Fruit fly (Drosophila melanogaster) whole organism, prepupa: ENCODE results near the gene CG33333.
A peak's percentile ranks its signal among the peaks of the same experiment; 100 is the strongest.

Experiments
- Blimp-1 ChIP-seq: fragments of 200-800 bp; sonication (Bioruptor generic); optimal IDR thresholded peaks from 3 replicates; lab custom pipeline; 2017; ENCODE audit warnings: missing biosample characterization, missing genetic modification characterization, mild to moderate bottlenecking, moderate library complexity, missing genetic modification reagents
- CG10631 ChIP-seq: fragments of 200-800 bp; sonication (Bioruptor generic); optimal IDR thresholded peaks from 2 replicates; lab custom pipeline; 2016; ENCODE audit warnings: missing biosample characterization, missing genetic modification characterization
- CG10669 ChIP-seq: fragments of 200-800 bp; sonication (Bioruptor generic); optimal IDR thresholded peaks from 3 replicates; lab custom pipeline; 2018; ENCODE audit warnings: missing biosample characterization, mild to moderate bottlenecking, missing genetic modification characterization, moderate library complexity
- CG11294 ChIP-seq: fragments of 200-800 bp; sonication (Bioruptor generic); IDR thresholded peaks from 2 replicates; pipeline ENCODE4 v1.3.6; 2022; ENCODE audit warnings: missing biosample characterization, missing genetic modification characterization
- CG11762 ChIP-seq: fragments of 200-800 bp; sonication (Bioruptor generic); optimal IDR thresholded peaks from 3 replicates; lab custom pipeline; 2016; ENCODE audit warnings: missing biosample characterization, missing genetic modification characterization; ENCODE audit not compliant: insufficient read depth
- CG11902 ChIP-seq: fragments of 200-800 bp; sonication (Bioruptor generic); optimal IDR thresholded peaks from 3 replicates; lab custom pipeline; 2016; ENCODE audit warnings: missing biosample characterization, missing genetic modification characterization
- CG15336 ChIP-seq: fragments of 200-800 bp; sonication (Bioruptor generic); IDR thresholded peaks from 2 replicates; pipeline ENCODE4 v1.3.6; 2022; ENCODE audit warnings: missing biosample characterization, missing genetic modification characterization
- CG1621 ChIP-seq: fragments of 200-800 bp; sonication (Bioruptor generic); optimal IDR thresholded peaks from 3 replicates; lab custom pipeline; 2018; ENCODE audit warnings: missing biosample characterization, mild to moderate bottlenecking, missing genetic modification characterization
- CG16779 ChIP-seq: fragments of 200-800 bp; sonication (Bioruptor generic); optimal IDR thresholded peaks from 3 replicates; lab custom pipeline; 2017; ENCODE audit warnings: missing biosample characterization, mild to moderate bottlenecking, missing genetic modification characterization
- CG3032 ChIP-seq: fragments of 200-800 bp; optimal IDR thresholded peaks from 2 replicates; lab custom pipeline; 2019; ENCODE audit warnings: missing biosample characterization, mild to moderate bottlenecking, missing genetic modification characterization, moderate library complexity
- CG32006 ChIP-seq: fragments of 200-800 bp; sonication (Bioruptor generic); optimal IDR thresholded peaks from 3 replicates; lab custom pipeline; 2017; ENCODE audit warnings: missing biosample characterization, mild to moderate bottlenecking, missing genetic modification characterization
- CG3919 ChIP-seq: fragments of 200-800 bp; sonication (Bioruptor generic); optimal IDR thresholded peaks from 3 replicates; lab custom pipeline; 2016; ENCODE audit warnings: missing biosample characterization, missing genetic modification characterization
- CG4318 ChIP-seq: fragments of 200-800 bp; sonication (Bioruptor generic); optimal IDR thresholded peaks from 3 replicates; lab custom pipeline; 2017; ENCODE audit warnings: missing biosample characterization, mild to moderate bottlenecking, missing genetic modification characterization
- CG6163 ChIP-seq: fragments of 200-800 bp; sonication (Bioruptor generic); IDR thresholded peaks from 3 replicates; pipeline ENCODE4 v1.3.6; 2022; ENCODE audit warnings: missing biosample characterization, missing genetic modification characterization
- CG6276 ChIP-seq: fragments of 200-800 bp; sonication (Bioruptor generic); optimal IDR thresholded peaks from 2 replicates; lab custom pipeline; 2017; ENCODE audit warnings: missing biosample characterization, mild to moderate bottlenecking, missing genetic modification characterization
- CG6792 ChIP-seq: fragments of 200-800 bp; sonication (Bioruptor generic); optimal IDR thresholded peaks from 3 replicates; lab custom pipeline; 2016; ENCODE audit warnings: missing biosample characterization, missing genetic modification characterization
- CG6808 ChIP-seq: fragments of 200-800 bp; sonication (Bioruptor generic); optimal IDR thresholded peaks from 3 replicates; lab custom pipeline; 2017; ENCODE audit warnings: missing biosample characterization, missing genetic modification characterization, mild to moderate bottlenecking, moderate library complexity, missing genetic modification reagents
- CG6854 ChIP-seq: fragments of 200-800 bp; sonication (Bioruptor generic); optimal IDR thresholded peaks from 2 replicates; lab custom pipeline; 2017; ENCODE audit warnings: missing biosample characterization, mild to moderate bottlenecking, missing genetic modification characterization
- CG7368 ChIP-seq: fragments of 200-800 bp; sonication (Bioruptor generic); optimal IDR thresholded peaks from 3 replicates; lab custom pipeline; 2016; ENCODE audit warnings: missing biosample characterization, missing genetic modification characterization
- CG8319 ChIP-seq: fragments of 200-800 bp; sonication (Bioruptor generic); optimal IDR thresholded peaks from 3 replicates; lab custom pipeline; 2016; ENCODE audit warnings: missing biosample characterization, missing genetic modification characterization
- CG8632 ChIP-seq: fragments of 200-800 bp; sonication (Bioruptor generic); optimal IDR thresholded peaks from 3 replicates; lab custom pipeline; 2016; ENCODE audit warnings: missing biosample characterization, missing genetic modification characterization
- Eip78C ChIP-seq: fragments of 200-800 bp; sonication (Bioruptor generic); peaks from one replicate; lab custom pipeline; 2016; ENCODE audit warnings: missing biosample characterization, missing genetic modification characterization
- Ets21C ChIP-seq: fragments of 200-800 bp; sonication (Bioruptor generic); optimal IDR thresholded peaks from 3 replicates; lab custom pipeline; 2016; ENCODE audit warnings: missing biosample characterization, missing genetic modification characterization
- Ets96B ChIP-seq: fragments of 200-800 bp; optimal IDR thresholded peaks from 2 replicates; lab custom pipeline; 2019; ENCODE audit warnings: missing biosample characterization, mild to moderate bottlenecking, missing genetic modification characterization, moderate library complexity
- Gug ChIP-seq: fragments of 200-800 bp; sonication (Bioruptor generic); IDR thresholded peaks from 2 replicates; pipeline ENCODE4 v1.3.6; 2022; ENCODE audit warnings: missing biosample characterization, missing genetic modification characterization
- Hr38 ChIP-seq: sonication (Bioruptor generic); optimal IDR thresholded peaks from 2 replicates; lab custom pipeline; 2016; ENCODE audit warnings: missing biosample characterization, missing genetic modification characterization
- Hr39 ChIP-seq: fragments of 200-800 bp; sonication (Bioruptor generic); optimal IDR thresholded peaks from 2 replicates; lab custom pipeline; 2016; ENCODE audit warnings: missing biosample characterization, missing genetic modification characterization
- Hr4 ChIP-seq: fragments of 200-800 bp; sonication (Bioruptor generic); optimal IDR thresholded peaks from 3 replicates; lab custom pipeline; 2016; ENCODE audit warnings: missing biosample characterization, missing genetic modification characterization
- Met ChIP-seq: fragments of 200-800 bp; sonication (Bioruptor generic); optimal IDR thresholded peaks from 3 replicates; lab custom pipeline; 2016; ENCODE audit warnings: missing biosample characterization, missing genetic modification characterization
- OdsH ChIP-seq: fragments of 200-800 bp; sonication (Bioruptor generic); optimal IDR thresholded peaks from 3 replicates; lab custom pipeline; 2016; ENCODE audit warnings: missing biosample characterization, missing genetic modification characterization
- Smox ChIP-seq: fragments of 200-800 bp; sonication (Bioruptor generic); optimal IDR thresholded peaks from 3 replicates; lab custom pipeline; 2016; ENCODE audit warnings: missing biosample characterization, missing genetic modification characterization
- Sox14 ChIP-seq: fragments of 200-800 bp; sonication (Bioruptor generic); optimal IDR thresholded peaks from 3 replicates; lab custom pipeline; 2016; ENCODE audit warnings: missing biosample characterization, missing genetic modification characterization
- Sox15 ChIP-seq: fragments of 200-800 bp; sonication (Bioruptor generic); optimal IDR thresholded peaks from 3 replicates; lab custom pipeline; 2016; ENCODE audit warnings: missing biosample characterization, missing genetic modification characterization
- achi ChIP-seq: fragments of 200-800 bp; sonication (Bioruptor generic); optimal IDR thresholded peaks from 3 replicates; lab custom pipeline; 2016; ENCODE audit warnings: missing biosample characterization, missing genetic modification characterization
- acj6 ChIP-seq: fragments of 200-800 bp; sonication (Bioruptor generic); optimal IDR thresholded peaks from 3 replicates; lab custom pipeline; 2016; ENCODE audit warnings: missing biosample characterization, missing genetic modification characterization
- cyc ChIP-seq: fragments of 200-800 bp; sonication (Bioruptor generic); optimal IDR thresholded peaks from 3 replicates; lab custom pipeline; 2016; ENCODE audit warnings: missing biosample characterization, missing genetic modification characterization
- dac ChIP-seq: fragments of 200-800 bp; sonication (Bioruptor generic); optimal IDR thresholded peaks from 2 replicates; lab custom pipeline; 2017; ENCODE audit warnings: missing biosample characterization, mild to moderate bottlenecking, missing genetic modification characterization
- dsx ChIP-seq: fragments of 200-800 bp; optimal IDR thresholded peaks from 3 replicates; lab custom pipeline; 2019; ENCODE audit warnings: missing biosample characterization, mild to moderate bottlenecking, missing genetic modification characterization, moderate library complexity; ENCODE audit not compliant: poor library complexity, severe bottlenecking
- eg ChIP-seq: fragments of 200-800 bp; sonication (Bioruptor generic); IDR thresholded peaks from 3 replicates; pipeline ENCODE4 v1.3.6; 2022; ENCODE audit warnings: missing biosample characterization, missing genetic modification characterization
- esn ChIP-seq: fragments of 200-800 bp; sonication (Bioruptor generic); optimal IDR thresholded peaks from 2 replicates; lab custom pipeline; 2016; ENCODE audit warnings: missing biosample characterization, mild to moderate bottlenecking, missing genetic modification characterization, moderate library complexity
- fd59A ChIP-seq: fragments of 200-800 bp; sonication (Bioruptor generic); optimal IDR thresholded peaks from 2 replicates; lab custom pipeline; 2017; ENCODE audit warnings: missing biosample characterization, mild to moderate bottlenecking, missing genetic modification characterization, missing genetic modification reagents
- fkh ChIP-seq: fragments of 200-800 bp; sonication (Bioruptor generic); optimal IDR thresholded peaks from 3 replicates; lab custom pipeline; 2017; ENCODE audit warnings: missing biosample characterization, mild to moderate bottlenecking, missing genetic modification characterization, moderate library complexity
- lz ChIP-seq: fragments of 200-800 bp; sonication (Bioruptor generic); optimal IDR thresholded peaks from 3 replicates; lab custom pipeline; 2016; ENCODE audit warnings: missing biosample characterization, missing genetic modification characterization
- net ChIP-seq: fragments of 200-800 bp; sonication (Bioruptor generic); optimal IDR thresholded peaks from 3 replicates; lab custom pipeline; 2016; ENCODE audit warnings: missing biosample characterization, missing genetic modification characterization
- pdm3 ChIP-seq: fragments of 200-800 bp; sonication (Bioruptor generic); optimal IDR thresholded peaks from 3 replicates; lab custom pipeline; 2016; ENCODE audit warnings: missing biosample characterization, missing genetic modification characterization
- salr ChIP-seq, 2 experiments: fragments of 200-800 bp; sonication (Bioruptor generic); optimal IDR thresholded peaks; 3 replicates each; lab custom pipeline; 2016 to 2018; ENCODE audit warnings: missing biosample characterization in 2 of 2, missing genetic modification characterization in 2 of 2, mild to moderate bottlenecking in 1 of 2
- ss ChIP-seq, 2 experiments: fragments of 200-800 bp; sonication (Bioruptor generic); optimal IDR thresholded peaks; 2 replicates in 1 of 2; 3 replicates in 1 of 2; lab custom pipeline; 2017 to 2018; ENCODE audit warnings: mild to moderate bottlenecking in 2 of 2, missing biosample characterization in 2 of 2, missing genetic modification characterization in 2 of 2, moderate library complexity in 1 of 2
- svp ChIP-seq: fragments of 200-800 bp; sonication (Bioruptor generic); peaks from one replicate; lab custom pipeline; 2016; ENCODE audit warnings: missing biosample characterization, missing genetic modification characterization

The CG33333 gene

dm6 chr3R:17426265-17426664, 9.0 kb downstream of the CG33333 start:
- TF ChIP-seq CG11762 (no peak), lz (GFP tag; lab: Kevin White, UChicago) (no peak), dsx (GFP tag; lab: Kevin White, UChicago) (no peak), Sox15 (GFP tag; lab: Kevin White, UChicago) (no peak), salr (GFP tag; optimal IDR thresholded peaks at IDR 0.05; lab: Kevin White, UChicago) (no peak), CG15336 (GFP tag; lab: Robert Waterston, UW) (no peak), CG32006 (GFP tag; lab: Kevin White, UChicago) (no peak), Met (GFP tag; lab: Kevin White, UChicago) (no peak), CG1621 (tag; lab: Kevin White, UChicago) (no peak), CG16779 (no peak), CG3032 (no peak), acj6 (GFP tag; lab: Kevin White, UChicago) (no peak), Gug (GFP tag; lab: Robert Waterston, UW) (no peak), CG6276 (GFP tag; lab: Kevin White, UChicago) (no peak), Hr38 (GFP tag; lab: Kevin White, UChicago) (no peak), Blimp-1 (GFP tag; lab: Kevin White, UChicago) (no peak), achi (no peak), dac (GFP tag; lab: Kevin White, UChicago) (no peak), CG8632 (GFP tag; lab: Kevin White, UChicago) (no peak)
- TF ChIP-seq, all 60 proteins: peak for 0

dm6 chr3R:17430481-17430880, 13.2 kb downstream of the CG33333 start:
- TF ChIP-seq CG11294 (GFP tag; lab: Robert Waterston, UW), result peak; percentile 30; the same call in 1 of the 2 replicates
- no peak for TF ChIP-seq CG6808 (GFP tag; lab: Kevin White, UChicago)
- no peak for TF ChIP-seq dsx (GFP tag; lab: Kevin White, UChicago)
- TF ChIP-seq fkh (GFP tag; lab: Kevin White, UChicago), result no peak
- TF ChIP-seq Hr38 (GFP tag; lab: Kevin White, UChicago), result no peak
- peak; percentile 37 for TF ChIP-seq OdsH (GFP tag; lab: Kevin White, UChicago)
- no peak for TF ChIP-seq CG11902 (GFP tag; lab: Kevin White, UChicago)
- no peak for TF ChIP-seq Hr39
- TF ChIP-seq ss (GFP tag; optimal IDR thresholded peaks at IDR 0.05; lab: Kevin White, UChicago), result no peak
- no peak for TF ChIP-seq Ets96B (tag; lab: Kevin White, UChicago)
- TF ChIP-seq lz (GFP tag; lab: Kevin White, UChicago), result no peak
- no peak for TF ChIP-seq Ets21C (GFP tag; lab: Kevin White, UChicago)
- no peak for TF ChIP-seq CG6854
- no peak for TF ChIP-seq CG6792 (GFP tag; lab: Kevin White, UChicago)
- TF ChIP-seq pdm3, result peak; percentile 42
- no peak for TF ChIP-seq cyc
- TF ChIP-seq CG6276 (GFP tag; lab: Kevin White, UChicago), result peak; percentile 53
- TF ChIP-seq Gug (GFP tag; lab: Robert Waterston, UW), result peak; percentile 40; the same call in 1 of the 2 replicates
- TF ChIP-seq esn (GFP tag; lab: Kevin White, UChicago), result no peak
- TF ChIP-seq CG6163 (GFP tag; lab: Robert Waterston, UW), result 0 out of 3 replicates have a peak, but pooled peaks have one; percentile 41
- TF ChIP-seq CG4318, result peak; percentile 27
- no peak for TF ChIP-seq CG1621 (tag; lab: Kevin White, UChicago)
- TF ChIP-seq CG15336 (GFP tag; lab: Robert Waterston, UW), result peak; percentile 69
- no peak for TF ChIP-seq svp (GFP tag; lab: Kevin White, UChicago)
- no peak for TF ChIP-seq Sox14 (GFP tag; lab: Kevin White, UChicago)
- no peak for TF ChIP-seq CG10631 (GFP tag; lab: Kevin White, UChicago)
- peak; percentile 19 for TF ChIP-seq achi
- no peak for TF ChIP-seq Sox15 (GFP tag; lab: Kevin White, UChicago)
- TF ChIP-seq fd59A, result no peak
- no peak for TF ChIP-seq Met (GFP tag; lab: Kevin White, UChicago)
- TF ChIP-seq eg (GFP tag; lab: Robert Waterston, UW), result peak; percentile 66
- peak; percentile 23 for TF ChIP-seq net (GFP tag; lab: Kevin White, UChicago)
- TF ChIP-seq CG7368 (GFP tag; lab: Kevin White, UChicago), result no peak
- TF ChIP-seq CG3919, result peak; percentile 8
- TF ChIP-seq Smox (GFP tag; lab: Kevin White, UChicago), result no peak
- no peak for TF ChIP-seq CG10669 (GFP tag; lab: Kevin White, UChicago)
- TF ChIP-seq CG8632 (GFP tag; lab: Kevin White, UChicago), result no peak
- TF ChIP-seq Hr4, result peak; percentile 75
- no peak for TF ChIP-seq CG3032
- TF ChIP-seq salr (GFP tag; optimal IDR thresholded peaks at IDR 0.05; lab: Kevin White, UChicago), result no peak
- no peak for TF ChIP-seq Eip78C
- peak; percentile 73 for TF ChIP-seq CG32006 (GFP tag; lab: Kevin White, UChicago)
- no peak for TF ChIP-seq CG8319 (GFP tag; lab: Kevin White, UChicago)
